Worm (Caenorhabditis elegans) whole organism, young adult: Measurements from ENCODE around the gene B0454.6.

ENCODE experiments used
- B0035.1 ChIP-seq: sonication (generic microtip); optimal IDR thresholded peaks from 2 replicates; lab custom pipeline; 2016; ENCODE audit warnings: missing genetic modification characterization, mild to moderate bottlenecking, missing compliant biosample characterization, missing genotype, missing genetic modification reagents
- B0261.1 ChIP-seq: sonication (generic microtip); optimal IDR thresholded peaks from 2 replicates; lab custom pipeline; 2016; ENCODE audit warnings: mild to moderate bottlenecking, missing genetic modification characterization, moderate library complexity, missing compliant biosample characterization
- B0336.3 ChIP-seq: fragments of 200-800 bp; sonication (Bioruptor generic); IDR thresholded peaks from 2 replicates; pipeline ENCODE4 v1.3.6; 2022; ENCODE audit warnings: missing genetic modification characterization, missing compliant biosample characterization
- F10E7.11 ChIP-seq: sonication (generic microtip); optimal IDR thresholded peaks from 2 replicates; lab custom pipeline; 2017; ENCODE audit warnings: mild to moderate bottlenecking, missing genetic modification characterization, moderate library complexity, missing compliant biosample characterization
- F37B4.10 ChIP-seq: fragments of 200-800 bp; sonication (Bioruptor generic); IDR thresholded peaks from 2 replicates; pipeline ENCODE4 v1.3.6; 2022; ENCODE audit warnings: missing genetic modification characterization, missing compliant biosample characterization
- F39B2.1 ChIP-seq: fragments of 200-800 bp; sonication (Bioruptor generic); IDR thresholded peaks from 2 replicates; pipeline ENCODE4 v1.3.6; 2022; ENCODE audit warnings: missing genetic modification reagents, missing genetic modification characterization, missing compliant biosample characterization
- F49E8.2 ChIP-seq: sonication (generic microtip); optimal IDR thresholded peaks from 3 replicates; lab custom pipeline; 2017; ENCODE audit warnings: missing genetic modification characterization, mild to moderate bottlenecking, missing compliant biosample characterization, antibody characterized with exemption, moderate library complexity; ENCODE audit not compliant: insufficient read depth
- K11D2.4 ChIP-seq: fragments of 200-800 bp; sonication (Bioruptor generic); IDR thresholded peaks from 2 replicates; pipeline ENCODE4 v1.3.6; 2022; ENCODE audit warnings: missing genetic modification reagents, missing genetic modification characterization, missing compliant biosample characterization
- T07F8.4 ChIP-seq: sonication (generic microtip); optimal IDR thresholded peaks from 2 replicates; lab custom pipeline; 2016; ENCODE audit warnings: mild to moderate bottlenecking, missing genetic modification characterization, moderate library complexity, missing compliant biosample characterization
- T26A5.8 ChIP-seq: sonication (generic microtip); optimal IDR thresholded peaks from 2 replicates; lab custom pipeline; 2016; ENCODE audit warnings: missing genetic modification characterization, missing compliant biosample characterization
- Y53G8AR.9 ChIP-seq: fragments of 200-800 bp; sonication (Bioruptor generic); conservative IDR thresholded peaks from 2 replicates; pipeline ENCODE4 v1.3.6; 2022; ENCODE audit warnings: missing genetic modification reagents, missing genetic modification characterization, missing compliant biosample characterization
- Y56A3A.18 ChIP-seq: fragments of 200-800 bp; sonication (Bioruptor generic); IDR thresholded peaks from 2 replicates; pipeline ENCODE4 v1.3.6; 2022; ENCODE audit warnings: missing genetic modification reagents, missing genetic modification characterization, missing compliant biosample characterization
- Y79H2A.3 ChIP-seq: fragments of 200-800 bp; sonication (Bioruptor generic); conservative IDR thresholded peaks from 2 replicates; pipeline ENCODE4 v1.3.6; 2022; ENCODE audit warnings: missing genetic modification reagents, missing genetic modification characterization, missing compliant biosample characterization
- aptf-2 ChIP-seq: fragments of 200-800 bp; sonication (Bioruptor generic); conservative IDR thresholded peaks from 2 replicates; pipeline ENCODE4 v1.3.6; 2022; ENCODE audit warnings: missing genetic modification reagents, missing genetic modification characterization, missing compliant biosample characterization
- ceh-91 ChIP-seq: fragments of 200-800 bp; sonication (Bioruptor generic); IDR thresholded peaks from 2 replicates; pipeline ENCODE4 v1.3.6; 2022; ENCODE audit warnings: missing genetic modification reagents, missing genetic modification characterization, missing compliant biosample characterization
- chd-7 ChIP-seq: sonication (generic microtip); optimal IDR thresholded peaks from 2 replicates; lab custom pipeline; 2016; ENCODE audit warnings: mild to moderate bottlenecking, missing genetic modification characterization, moderate library complexity, missing compliant biosample characterization
- efl-1 ChIP-seq: fragments of 150-350 bp; optimal IDR thresholded peaks from 2 replicates; lab custom pipeline; 2014; ENCODE audit warnings: missing biosample characterization, missing genetic modification reagents, missing genetic modification characterization
- fkh-3 ChIP-seq: sonication (generic microtip); optimal IDR thresholded peaks from 2 replicates; lab custom pipeline; 2016; ENCODE audit warnings: mild to moderate bottlenecking, missing genetic modification characterization, missing compliant biosample characterization
- him-1 ChIP-seq: sonication (generic microtip); optimal IDR thresholded peaks from 2 replicates; lab custom pipeline; 2016; ENCODE audit warnings: missing genotype, missing genetic modification reagents, missing genetic modification characterization, missing compliant biosample characterization
- hlh-12 ChIP-seq: sonication (generic microtip); optimal IDR thresholded peaks from 2 replicates; lab custom pipeline; 2016; ENCODE audit warnings: missing genetic modification characterization, missing compliant biosample characterization
- hlh-26 ChIP-seq: fragments of 200-800 bp; sonication (Bioruptor generic); conservative IDR thresholded peaks from 2 replicates; pipeline ENCODE4 v1.3.6; 2022; ENCODE audit warnings: missing genetic modification reagents, missing genetic modification characterization, missing compliant biosample characterization
- lin-26 ChIP-seq: fragments of 200-800 bp; sonication (Bioruptor generic); IDR thresholded peaks from 2 replicates; pipeline ENCODE4 v1.3.6; 2022; ENCODE audit warnings: missing genetic modification reagents, missing genetic modification characterization, missing compliant biosample characterization
- lsl-1 ChIP-seq: fragments of 200-800 bp; sonication (Bioruptor generic); optimal IDR thresholded peaks from 2 replicates; lab custom pipeline; 2018; ENCODE audit warnings: mild to moderate bottlenecking, missing genetic modification characterization, moderate library complexity, missing compliant biosample characterization
- madf-10 ChIP-seq: sonication (generic microtip); optimal IDR thresholded peaks from 2 replicates; lab custom pipeline; 2016; ENCODE audit warnings: mild to moderate bottlenecking, missing genetic modification characterization, missing compliant biosample characterization
- madf-3 ChIP-seq: fragments of 200-800 bp; sonication (Bioruptor generic); IDR thresholded peaks from 2 replicates; pipeline ENCODE4 v1.3.6; 2022; ENCODE audit warnings: missing genetic modification reagents, missing genetic modification characterization, missing compliant biosample characterization
- mel-28 ChIP-seq: sonication (generic microtip); optimal IDR thresholded peaks from 2 replicates; lab custom pipeline; 2016; ENCODE audit warnings: borderline replicate concordance, mild to moderate bottlenecking, missing genetic modification characterization, missing compliant biosample characterization
- mxl-1 ChIP-seq: sonication (generic microtip); optimal IDR thresholded peaks from 2 replicates; lab custom pipeline; 2016; ENCODE audit warnings: missing genetic modification characterization, missing compliant biosample characterization
- nfya-2 ChIP-seq: fragments of 200-800 bp; sonication (Bioruptor generic); IDR thresholded peaks from 2 replicates; pipeline ENCODE4 v1.3.6; 2022; ENCODE audit warnings: missing genetic modification reagents, missing genetic modification characterization, missing compliant biosample characterization
- nhr-120 ChIP-seq: fragments of 200-800 bp; sonication (Bioruptor generic); IDR thresholded peaks from 2 replicates; pipeline ENCODE4 v1.3.6; 2022; ENCODE audit warnings: missing genetic modification characterization, missing compliant biosample characterization
- nhr-179 ChIP-seq: sonication (generic microtip); optimal IDR thresholded peaks from 2 replicates; lab custom pipeline; 2016; ENCODE audit warnings: mild to moderate bottlenecking, missing genetic modification characterization, missing compliant biosample characterization
- rec-8 ChIP-seq, 2 experiments: sonication (generic microtip); optimal IDR thresholded peaks; 2 replicates each; lab custom pipeline; 2016; ENCODE audit warnings: mild to moderate bottlenecking in 2 of 2, missing genetic modification characterization in 2 of 2, missing genetic modification reagents in 2 of 2, missing genotype in 2 of 2, missing biosample characterization in 1 of 2, missing compliant biosample characterization in 1 of 2, moderate library complexity in 1 of 2
- repo-1 ChIP-seq: sonication (generic microtip); optimal IDR thresholded peaks from 2 replicates; lab custom pipeline; 2017; ENCODE audit warnings: mild to moderate bottlenecking, missing genetic modification characterization, missing compliant biosample characterization
- rpc-1 ChIP-seq, 2 experiments: fragments of 150-350 bp in 1 of 2; sonication (generic microtip) in 1 of 2; optimal IDR thresholded peaks; 2 replicates each; lab custom pipeline; 2014 to 2018; ENCODE audit warnings: missing biosample characterization in 1 of 2, missing genetic modification characterization in 1 of 2, missing genetic modification reagents in 1 of 2, missing genotype in 1 of 2
- snpc-1.1 ChIP-seq: sonication (generic microtip); optimal IDR thresholded peaks from 2 replicates; lab custom pipeline; 2017; ENCODE audit warnings: missing genetic modification characterization, mild to moderate bottlenecking, missing compliant biosample characterization, antibody characterized with exemption, moderate library complexity, missing genotype, missing genetic modification reagents; ENCODE audit not compliant: insufficient read depth
- snpc-4 ChIP-seq, 5 experiments: fragments of 150-350 bp in 1 of 5; sonication (generic microtip) in 4 of 5; optimal IDR thresholded peaks; 2 replicates each; lab custom pipeline; 2014 to 2018; ENCODE audit warnings: missing genetic modification characterization in 5 of 5, missing biosample characterization in 3 of 5, antibody characterized with exemption in 2 of 5, mild to moderate bottlenecking in 2 of 5, missing compliant biosample characterization in 2 of 5, missing genotype in 2 of 5, moderate library complexity in 2 of 5, missing genetic modification reagents in 1 of 5
- unc-130 ChIP-seq: sonication (generic microtip); optimal IDR thresholded peaks from 2 replicates; lab custom pipeline; 2016; ENCODE audit warnings: missing genetic modification reagents, missing genetic modification characterization, missing compliant biosample characterization
- unc-62 ChIP-seq: fragments of 150-350 bp; optimal IDR thresholded peaks from 2 replicates; lab custom pipeline; 2014; ENCODE audit warnings: missing biosample characterization, missing genetic modification reagents, missing genetic modification characterization
- zfh-2 ChIP-seq: fragments of 200-800 bp; sonication (Bioruptor generic); conservative IDR thresholded peaks from 2 replicates; pipeline ENCODE4 v1.3.6; 2022; ENCODE audit warnings: missing genetic modification reagents, missing genetic modification characterization, missing compliant biosample characterization
- ztf-18 ChIP-seq: sonication (generic microtip); optimal IDR thresholded peaks from 2 replicates; lab custom pipeline; 2016; ENCODE audit warnings: missing genotype, mild to moderate bottlenecking, missing genetic modification characterization, missing compliant biosample characterization
- ztf-25 ChIP-seq: fragments of 200-800 bp; sonication (Bioruptor generic); IDR thresholded peaks from 2 replicates; pipeline ENCODE4 v1.3.6; 2022; ENCODE audit warnings: missing genetic modification reagents, missing genetic modification characterization, missing compliant biosample characterization
- ztf-3 ChIP-seq: fragments of 200-800 bp; sonication (Bioruptor generic); optimal IDR thresholded peaks from 2 replicates; lab custom pipeline; 2018; ENCODE audit warnings: mild to moderate bottlenecking, missing genetic modification characterization, missing compliant biosample characterization

Gene B0454.6

DNA sequence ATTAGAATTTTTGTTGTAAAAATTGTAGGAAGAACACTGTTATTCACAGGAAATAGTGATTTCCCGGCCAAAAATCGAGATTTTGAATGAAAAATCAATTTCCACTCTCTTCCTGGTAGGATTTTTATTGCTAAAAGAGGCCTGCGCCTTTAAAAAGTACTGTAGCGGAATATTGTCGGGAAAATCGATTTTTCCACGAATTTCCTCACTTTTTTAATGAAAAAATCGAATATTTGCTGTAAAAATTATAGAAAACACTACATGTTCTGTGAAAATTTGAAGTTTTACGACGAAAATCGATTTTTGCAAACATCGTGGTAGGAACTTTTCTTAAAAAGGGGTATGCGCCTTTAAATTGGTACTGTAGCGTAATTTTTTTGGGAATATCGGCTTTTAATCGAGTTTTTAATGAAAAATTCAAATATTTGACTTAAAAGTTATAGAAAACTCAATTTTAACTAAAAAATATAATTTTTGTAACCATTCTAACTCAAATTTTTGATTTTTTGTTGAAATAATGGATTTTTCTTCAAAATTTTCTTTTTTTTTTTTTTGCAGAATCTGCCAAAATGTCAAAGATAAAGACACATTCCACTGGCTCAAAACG lies 23.8 kb downstream of the B0454.6 start, which contains the start of gene lin-8 (continued):
- TF ChIP-seq lsl-1 (GFP tag; lab: Kevin White, UChicago) = peak; percentile 100
- TF ChIP-seq F39B2.1 = no peak
- no peak for TF ChIP-seq rpc-1 (optimal IDR thresholded peaks at IDR 0.05; lab: Kevin White, UChicago)
- no peak for TF ChIP-seq rpc-1 (tag; optimal IDR thresholded peaks at IDR 0.05; lab: Kevin White, UChicago)
- TF ChIP-seq hlh-26 = no peak
- TF ChIP-seq ztf-25 (GFP tag; lab: Robert Waterston, UW) = no peak
- TF ChIP-seq hlh-12 (tag; lab: Kevin White, UChicago) = no peak
- no peak for TF ChIP-seq madf-10 (tag; lab: Kevin White, UChicago)
- TF ChIP-seq nhr-179 (tag; lab: Kevin White, UChicago) = no peak
- no peak for TF ChIP-seq nfya-2

DNA sequence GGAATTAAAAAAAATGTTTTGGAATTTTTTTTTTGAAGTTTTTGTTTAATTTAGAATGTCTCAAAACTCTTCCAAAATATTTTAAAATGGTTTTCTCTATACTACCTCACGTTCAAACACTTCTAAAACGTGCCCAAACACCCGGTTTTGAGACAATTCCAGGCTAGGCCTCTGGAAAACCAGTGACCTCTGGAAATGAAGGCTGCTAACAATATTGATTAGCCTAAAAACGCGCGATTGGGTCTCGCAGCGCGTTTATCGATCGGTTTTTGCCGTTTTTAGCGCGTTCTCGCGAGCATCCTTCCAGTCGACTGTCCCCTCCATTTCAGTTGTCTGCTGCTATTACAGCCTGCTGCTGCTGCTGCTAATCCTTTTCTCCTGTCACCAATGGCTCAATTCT lies 28.2 kb downstream of the B0454.6 start, which contains the start of gene Y25C1A.6:
Y25C1A.6 (plus strand) TSS at position 301 of the 400 bp plus-strand sequence.
- TF ChIP-seq B0336.3 (GFP tag; lab: Robert Waterston, UW) (no peak), F49E8.2 (tag; lab: Kevin White, UChicago) (no peak), hlh-26 (no peak), ztf-25 (GFP tag; lab: Robert Waterston, UW) (no peak), ztf-18 (tag; lab: Kevin White, UChicago) (no peak), madf-3 (GFP tag; lab: Robert Waterston, UW) (no peak), aptf-2 (no peak), B0035.1 (tag; lab: Kevin White, UChicago) (no peak), nhr-179 (tag; lab: Kevin White, UChicago) (no peak)

DNA sequence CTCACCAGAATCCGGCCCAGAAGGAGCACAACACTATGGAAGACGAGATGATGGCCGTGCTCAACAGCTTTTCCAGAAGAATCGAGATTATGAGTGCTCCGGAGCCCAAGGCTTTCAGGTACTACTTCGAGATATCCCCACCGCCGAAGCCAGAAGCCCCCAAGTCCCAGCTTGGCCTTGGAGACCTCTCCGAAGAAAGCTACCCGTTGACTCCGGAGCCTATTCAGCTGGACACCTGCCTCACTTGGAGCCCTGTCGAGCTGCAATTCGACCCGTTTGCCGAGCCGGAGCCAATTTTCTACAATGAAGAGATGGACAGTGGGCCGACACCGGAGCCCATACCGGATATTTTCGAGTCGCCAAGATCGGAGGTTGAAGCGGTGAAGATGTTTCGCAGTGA lies 29.0 kb downstream of the B0454.6 start:
- no peak for TF ChIP-seq T26A5.8 (tag; lab: Kevin White, UChicago)
- no peak for TF ChIP-seq Y53G8AR.9 (GFP tag; lab: Robert Waterston, UW)
- TF ChIP-seq zfh-2 (GFP tag; lab: Robert Waterston, UW) = peak; percentile 63
- TF ChIP-seq, all 124 proteins: peak for 1

- peak; percentile 94 for TF ChIP-seq B0261.1 (tag; lab: Kevin White, UChicago)
- no peak for TF ChIP-seq unc-62
- no peak for TF ChIP-seq Y79H2A.3
- TF ChIP-seq K11D2.4 (GFP tag; lab: Robert Waterston, UW) = 0 out of 2 replicates have a peak, but pooled peaks have one; percentile 33
- no peak for TF ChIP-seq fkh-3 (tag; lab: Kevin White, UChicago)
- no peak for TF ChIP-seq nhr-120
- no peak for TF ChIP-seq F10E7.11 (tag; lab: Kevin White, UChicago)
- no peak for TF ChIP-seq ztf-3
- TF ChIP-seq mel-28 (tag; lab: Kevin White, UChicago) = no peak
- TF ChIP-seq chd-7 (tag; lab: Kevin White, UChicago) = no peak
- no peak for TF ChIP-seq F37B4.10
- TF ChIP-seq snpc-1.1 (tag; lab: Kevin White, UChicago) = peak; percentile 48
- no peak for TF ChIP-seq efl-1 (GFP tag; lab: Kevin White, UChicago)
- TF ChIP-seq lin-26 (GFP tag; lab: Robert Waterston, UW) = no peak; the same call in 1 of the 2 replicates
- TF ChIP-seq mxl-1 (tag; lab: Kevin White, UChicago) = no peak
- no peak for TF ChIP-seq him-1 (tag; lab: Kevin White, UChicago)
- TF ChIP-seq T07F8.4 (tag; lab: Kevin White, UChicago) = peak; percentile 26
- no peak for TF ChIP-seq hlh-12 (tag; lab: Kevin White, UChicago)
- no peak for TF ChIP-seq repo-1 (tag; lab: Kevin White, UChicago)
- peak; percentile 65 for TF ChIP-seq unc-130 (GFP tag; lab: Kevin White, UChicago)
- peak; percentile 39 for TF ChIP-seq snpc-4 (GFP tag; optimal IDR thresholded peaks at IDR 0.05; lab: Kevin White, UChicago)
- TF ChIP-seq snpc-4 (tag; optimal IDR thresholded peaks at IDR 0.05; lab: Kevin White, UChicago) = peak in 3 of 4 experiments; percentile 41 to 62 (median 43)
- TF ChIP-seq ztf-25 (GFP tag; lab: Robert Waterston, UW) = no peak
- no peak for TF ChIP-seq rec-8 (tag; optimal IDR thresholded peaks at IDR 0.05; lab: Kevin White, UChicago)
- no peak for TF ChIP-seq ceh-91
- no peak for TF ChIP-seq Y56A3A.18 (GFP tag; lab: Robert Waterston, UW)
- no peak for TF ChIP-seq aptf-2
Measured at ce11 chrII:3062222-3062621, 29.6 kb downstream of the B0454.6 start.
